Worm (Caenorhabditis elegans): Measurements from ENCODE around the gene srh-8.

The srh-8 gene

DNA sequence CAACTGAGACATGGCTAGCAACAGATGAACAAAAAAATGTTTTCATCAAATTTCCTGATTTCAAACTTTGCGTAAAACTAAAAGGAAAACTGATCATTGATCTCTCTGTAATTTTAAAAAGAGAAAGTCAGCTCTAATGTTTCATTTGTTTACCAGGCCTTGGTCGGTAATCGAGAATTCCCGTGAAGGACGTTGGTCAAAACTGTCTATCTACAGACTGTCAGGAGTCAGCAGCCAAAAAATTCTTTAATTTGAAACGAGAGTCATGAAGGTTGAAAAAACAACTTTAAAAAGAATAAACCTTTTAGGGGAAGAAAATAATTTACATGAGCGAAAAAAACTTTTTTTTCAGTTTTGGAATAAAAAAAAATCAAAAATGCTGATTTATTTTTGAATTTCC, 20.2 kb upstream of the srh-8 start:
- TF ChIP-seq hlh-1 (tag; optimal IDR thresholded peaks at IDR 0.05) (no peak), flh-1 (GFP tag; optimal IDR thresholded peaks at IDR 0.05) (no peak), mep-1 (tag; optimal IDR thresholded peaks at IDR 0.05) (no peak)

DNA sequence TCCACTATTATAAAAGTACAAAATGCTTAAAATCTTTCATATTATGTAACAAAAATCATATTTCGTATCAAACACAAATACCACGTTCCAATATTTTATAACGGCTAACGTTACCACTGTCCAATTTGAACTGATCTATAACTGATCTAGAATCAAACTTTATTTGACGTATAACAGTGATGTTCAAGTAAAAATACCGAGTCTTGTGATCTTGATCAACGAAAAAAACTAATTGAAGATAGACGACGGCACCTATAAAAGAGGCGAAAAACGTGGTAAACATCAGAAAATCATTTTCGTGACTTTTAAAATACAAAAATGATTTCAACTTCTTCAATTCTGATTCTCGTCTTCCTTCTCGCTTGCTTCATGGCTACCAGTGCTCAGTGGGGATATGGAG, 17.7 kb upstream of the srh-8 start, which contains the start of gene nlp-28:
Gene nlp-28 (plus strand): TSS at position 285 of the 400 bp plus-strand sequence.
- TF ChIP-seq ceh-83 (GFP tag; optimal IDR thresholded peaks at IDR 0.05) (no peak), zip-8 (tag; optimal IDR thresholded peaks at IDR 0.05) (no peak), lsy-2 (tag; optimal IDR thresholded peaks at IDR 0.05) (no peak), mep-1 (tag; optimal IDR thresholded peaks at IDR 0.05) (no peak), unc-62 (GFP tag; optimal IDR thresholded peaks at IDR 0.05) (no peak), lin-32 (GFP tag; optimal IDR thresholded peaks at IDR 0.05) (no peak), lin-13 (tag; optimal IDR thresholded peaks at IDR 0.05) (no peak), unc-39 (tag; optimal IDR thresholded peaks at IDR 0.05) (no peak), hlh-1 (tag; optimal IDR thresholded peaks at IDR 0.05) (no peak), nhr-12 (tag; optimal IDR thresholded peaks at IDR 0.05) (no peak), elt-1 (tag; optimal IDR thresholded peaks at IDR 0.05; ENCODE audit: borderline replicate concordance, insufficient read depth) (no peak)

DNA sequence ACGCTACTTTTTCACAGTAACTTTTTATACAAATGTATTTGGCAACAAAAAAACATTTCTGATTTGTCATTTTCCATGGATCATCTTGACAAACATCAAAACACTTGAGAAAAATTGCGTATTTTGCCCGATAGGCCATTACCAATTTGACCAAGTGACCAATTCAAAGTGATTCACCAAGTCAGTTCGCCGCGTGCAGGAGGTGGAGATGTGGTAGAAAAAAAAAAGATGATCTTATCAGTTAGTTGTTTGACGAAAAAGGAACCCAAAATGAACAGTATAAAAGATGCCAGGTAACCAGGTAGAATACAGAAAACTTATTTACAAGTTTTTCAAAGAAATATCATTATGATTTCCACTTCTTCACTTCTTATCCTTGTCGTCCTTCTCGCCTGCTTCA, 16.2 kb upstream of the srh-8 start, which contains the start of gene nlp-27:
Gene nlp-27 (plus strand): TSS at position 309 of the 400 bp plus-strand sequence.
- no peak for TF ChIP-seq M03D4.4 (tag; optimal IDR thresholded peaks at IDR 0.05)
- TF ChIP-seq cnd-1 (tag; optimal IDR thresholded peaks at IDR 0.05): no peak
- TF ChIP-seq drap-1 (GFP tag; optimal IDR thresholded peaks at IDR 0.05): no peak
- no peak for TF ChIP-seq nhr-12 (tag; optimal IDR thresholded peaks at IDR 0.05)
- TF ChIP-seq tbx-8 (GFP tag; optimal IDR thresholded peaks at IDR 0.05): no peak

DNA sequence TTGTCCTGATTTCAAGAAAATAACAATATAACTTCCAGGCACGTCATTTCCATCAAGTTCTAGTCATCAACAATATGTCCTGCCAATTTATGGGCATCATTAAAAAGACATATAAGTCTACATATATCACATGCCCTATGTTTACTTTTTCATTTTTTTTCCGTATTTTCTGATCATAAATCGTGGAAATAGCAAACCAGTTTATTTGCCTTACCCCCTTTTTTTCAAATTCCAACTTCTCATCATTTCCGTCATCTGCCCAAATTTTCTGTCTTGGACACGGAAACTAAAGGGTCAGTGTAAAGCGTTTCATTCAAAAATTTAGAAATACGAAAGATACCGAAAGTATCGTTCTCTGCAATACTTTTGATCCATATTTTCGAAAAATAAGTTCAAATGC, 13.0 kb upstream of the srh-8 start:
- no peak for TF ChIP-seq flh-1 (GFP tag; optimal IDR thresholded peaks at IDR 0.05)
- TF ChIP-seq unc-62 (GFP tag; optimal IDR thresholded peaks at IDR 0.05): no peak
- TF ChIP-seq sptf-1 (tag; optimal IDR thresholded peaks at IDR 0.05): no peak
- TF ChIP-seq nhr-237 (tag; optimal IDR thresholded peaks at IDR 0.05): no peak
- no peak for TF ChIP-seq unc-120 (tag; optimal IDR thresholded peaks at IDR 0.05; ENCODE audit: poor library complexity, severe bottlenecking)
- TF ChIP-seq drap-1 (GFP tag; optimal IDR thresholded peaks at IDR 0.05): no peak
- no peak for TF ChIP-seq zip-8 (tag; optimal IDR thresholded peaks at IDR 0.05)
- TF ChIP-seq ham-2 (GFP tag; optimal IDR thresholded peaks at IDR 0.05): no peak
- no peak for TF ChIP-seq M03D4.4 (tag; optimal IDR thresholded peaks at IDR 0.05)
- TF ChIP-seq nhr-76 (tag; optimal IDR thresholded peaks at IDR 0.05): no peak
- no peak for TF ChIP-seq nhr-28 (tag; optimal IDR thresholded peaks at IDR 0.05)
- no peak for TF ChIP-seq sem-2 (GFP tag; optimal IDR thresholded peaks at IDR 0.05)
- TF ChIP-seq elt-3 (tag; optimal IDR thresholded peaks at IDR 0.05): no peak
- TF ChIP-seq mep-1 (tag; optimal IDR thresholded peaks at IDR 0.05): no peak
- no peak for TF ChIP-seq nhr-12 (tag; optimal IDR thresholded peaks at IDR 0.05)
- TF ChIP-seq ces-1 (GFP tag; optimal IDR thresholded peaks at IDR 0.05): no peak
- no peak for TF ChIP-seq elt-1 (tag; optimal IDR thresholded peaks at IDR 0.05; ENCODE audit: borderline replicate concordance, insufficient read depth)

DNA sequence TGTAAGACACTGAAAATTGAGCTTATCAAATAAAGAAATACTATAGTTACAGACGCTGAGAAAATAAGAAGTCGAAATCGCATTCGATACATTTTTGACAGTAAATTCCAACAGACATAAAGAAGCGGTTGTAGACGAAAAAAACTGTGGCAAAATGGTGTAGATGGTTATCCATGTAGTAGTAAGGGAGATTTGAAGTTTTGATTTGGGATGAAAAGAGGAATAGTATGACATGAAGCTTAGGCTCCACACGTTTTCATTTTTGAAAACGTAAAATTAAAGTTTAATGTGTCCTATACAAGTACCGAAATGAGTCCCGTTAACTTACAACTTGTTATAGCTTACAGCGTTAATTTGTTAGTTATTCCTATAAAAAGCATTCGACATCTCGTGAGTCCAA, 11.3 kb upstream of the srh-8 start, which contains the start of gene K09D9.9:
Gene K09D9.9 (minus strand): TSS at position 101 of the 400 bp plus-strand sequence.
- TF ChIP-seq nhr-12 (tag; optimal IDR thresholded peaks at IDR 0.05): no peak
- no peak for TF ChIP-seq bed-3 (GFP tag; optimal IDR thresholded peaks at IDR 0.05)
- no peak for TF ChIP-seq flh-1 (GFP tag; optimal IDR thresholded peaks at IDR 0.05)
- TF ChIP-seq tbx-8 (GFP tag; optimal IDR thresholded peaks at IDR 0.05): no peak
- no peak for TF ChIP-seq hlh-1 (tag; optimal IDR thresholded peaks at IDR 0.05)
- no peak for TF ChIP-seq unc-62 (GFP tag; optimal IDR thresholded peaks at IDR 0.05)
- no peak for TF ChIP-seq elt-3 (tag; optimal IDR thresholded peaks at IDR 0.05)
- TF ChIP-seq nhr-237 (tag; optimal IDR thresholded peaks at IDR 0.05): no peak
- no peak for TF ChIP-seq M03D4.4 (tag; optimal IDR thresholded peaks at IDR 0.05)
- TF ChIP-seq ham-2 (GFP tag; optimal IDR thresholded peaks at IDR 0.05): no peak
- TF ChIP-seq ceh-39 (tag; optimal IDR thresholded peaks at IDR 0.05): no peak
- TF ChIP-seq cnd-1 (tag; optimal IDR thresholded peaks at IDR 0.05): no peak
- no peak for TF ChIP-seq ceh-83 (GFP tag; optimal IDR thresholded peaks at IDR 0.05)
- TF ChIP-seq lsy-2 (tag; optimal IDR thresholded peaks at IDR 0.05): no peak
- no peak for TF ChIP-seq ces-1 (GFP tag; optimal IDR thresholded peaks at IDR 0.05)
- no peak for TF ChIP-seq unc-120 (tag; optimal IDR thresholded peaks at IDR 0.05; ENCODE audit: poor library complexity, severe bottlenecking)
- TF ChIP-seq sptf-1 (tag; optimal IDR thresholded peaks at IDR 0.05): no peak
- no peak for TF ChIP-seq mep-1 (tag; optimal IDR thresholded peaks at IDR 0.05)

DNA sequence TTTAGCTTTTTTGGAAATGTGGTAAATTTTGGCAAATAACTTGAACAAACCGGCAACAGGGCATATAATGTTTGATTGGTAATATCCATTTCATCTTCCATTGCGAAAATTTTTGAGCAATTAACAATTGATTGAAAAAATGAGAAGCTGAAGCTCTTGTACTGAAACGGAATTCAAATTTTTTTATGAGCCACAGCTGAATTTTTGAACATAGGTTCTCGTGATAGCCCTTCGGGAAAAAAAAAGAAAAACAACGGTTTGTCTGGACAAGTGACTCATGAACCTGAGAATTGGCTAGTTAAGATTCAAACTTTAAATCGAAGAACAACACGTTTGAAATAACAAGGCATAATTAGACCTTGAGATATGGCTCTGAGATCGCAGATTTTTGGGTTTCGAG, 9.5 kb upstream of the srh-8 start, which contains the start of gene srx-62:
Gene srx-62 (minus strand): TSS at position 101 of the 400 bp plus-strand sequence.
- TF ChIP-seq tbx-8 (GFP tag; optimal IDR thresholded peaks at IDR 0.05) (no peak), nhr-237 (tag; optimal IDR thresholded peaks at IDR 0.05) (no peak), ceh-43 (GFP tag; optimal IDR thresholded peaks at IDR 0.05) (no peak), snpc-4 (tag; optimal IDR thresholded peaks at IDR 0.05) (no peak)
